Fruit fly (Drosophila melanogaster): ENCODE data around the gene spidey.
A peak's percentile ranks its signal among the peaks of the same experiment; 100 is the strongest.

- TF ChIP-seq CG34367 (tag; optimal IDR thresholded peaks at IDR 0.05) (peak; percentile 75), Pif1A (GFP tag; optimal IDR thresholded peaks at IDR 0.05) (no peak)
Measured at dm6 chrX:7908239-7909068, at the start of gene spidey, which contains the start of gene dpr14.

All from whole organism, pupa.